Worm (Caenorhabditis elegans): ENCODE measurements around the gene pdzd-8.

DNA sequence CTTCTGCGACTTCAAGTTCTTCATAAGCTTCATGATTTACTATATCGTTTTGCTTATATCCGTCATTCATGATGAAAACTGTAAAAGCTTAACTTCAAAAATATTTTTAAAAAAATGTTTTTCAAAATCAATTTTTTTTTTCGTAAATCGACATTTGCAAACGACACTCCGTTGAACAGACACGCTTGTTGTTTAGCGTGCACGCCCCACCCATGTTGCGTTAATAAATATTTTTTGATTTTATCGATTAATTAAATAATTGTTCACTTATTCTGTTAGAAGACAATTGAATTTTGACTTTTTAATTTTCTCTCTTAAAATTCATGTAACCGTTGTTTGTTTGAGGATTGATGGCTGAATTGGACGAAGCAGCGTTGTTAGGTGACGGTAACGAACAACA, 49.3 kb upstream of the pdzd-8 start, which contains the start of the genes D1046.2 and cfim-2:
- TF ChIP-seq elt-1 (tag; optimal IDR thresholded peaks at IDR 0.05): no peak
- no peak for TF ChIP-seq R02D3.7 (tag; optimal IDR thresholded peaks at IDR 0.05)
- TF ChIP-seq mdl-1 (tag; optimal IDR thresholded peaks at IDR 0.05): no peak
- no peak for TF ChIP-seq unc-39 (tag; optimal IDR thresholded peaks at IDR 0.05)
- no peak for TF ChIP-seq skn-1 (tag; optimal IDR thresholded peaks at IDR 0.05)
- TF ChIP-seq nhr-11 (tag; optimal IDR thresholded peaks at IDR 0.05): no peak
- TF ChIP-seq ztf-11 (tag; optimal IDR thresholded peaks at IDR 0.05): no peak

All from whole organism, L2 larva.